Worm (Caenorhabditis elegans) whole organism, early embryonic: ENCODE measurements around the gene F19G12.4.

ENCODE experiments used
- B0310.2 ChIP-seq: sonication (generic microtip); optimal IDR thresholded peaks from 2 replicates; lab custom pipeline; 2016; ENCODE audit warnings: mild to moderate bottlenecking, missing genetic modification characterization, missing compliant biosample characterization
- F13C5.2 ChIP-seq: sonication (generic microtip); optimal IDR thresholded peaks from 2 replicates; lab custom pipeline; 2017; ENCODE audit warnings: mild to moderate bottlenecking, missing genetic modification characterization, inconsistent platforms, missing compliant biosample characterization
- ama-1 ChIP-seq: fragments of 150-350 bp; optimal IDR thresholded peaks from 2 replicates; lab custom pipeline; 2014
- ceh-13 ChIP-seq: fragments of 200-800 bp; sonication (Bioruptor generic); optimal IDR thresholded peaks from 2 replicates; lab custom pipeline; 2018; ENCODE audit warnings: mild to moderate bottlenecking, missing genetic modification characterization, missing compliant biosample characterization
- ets-7 ChIP-seq: sonication (generic microtip); optimal IDR thresholded peaks from 2 replicates; lab custom pipeline; 2016; ENCODE audit warnings: missing genotype, missing genetic modification characterization, missing compliant biosample characterization
- flt-1 ChIP-seq: fragments of 200-800 bp; sonication (Bioruptor generic); IDR thresholded peaks from 2 replicates; pipeline ENCODE4 v1.3.6; 2022; ENCODE audit warnings: missing genetic modification characterization, missing compliant biosample characterization
- hmbx-1 ChIP-seq: sonication (generic microtip); optimal IDR thresholded peaks from 2 replicates; lab custom pipeline; 2016; ENCODE audit warnings: mild to moderate bottlenecking, missing genetic modification characterization, missing compliant biosample characterization
- hnd-1 ChIP-seq: sonication (generic microtip); optimal IDR thresholded peaks from 2 replicates; lab custom pipeline; 2016; ENCODE audit warnings: missing genetic modification characterization, missing compliant biosample characterization
- pes-1 ChIP-seq: fragments of 200-800 bp; sonication (Bioruptor generic); IDR thresholded peaks from 2 replicates; pipeline ENCODE4 v1.3.6; 2022; ENCODE audit warnings: missing genetic modification reagents, missing genetic modification characterization, missing compliant biosample characterization
- scrt-1 ChIP-seq: fragments of 200-800 bp; sonication (Bioruptor generic); IDR thresholded peaks from 2 replicates; pipeline ENCODE4 v1.3.6; 2022; ENCODE audit warnings: missing genetic modification characterization, missing compliant biosample characterization
- sea-1 ChIP-seq: fragments of 200-800 bp; sonication (Bioruptor generic); conservative IDR thresholded peaks from 2 replicates; pipeline ENCODE4 v1.3.6; 2022; ENCODE audit warnings: missing genetic modification characterization, missing compliant biosample characterization
- tbx-11 ChIP-seq: fragments of 200-800 bp; sonication (Bioruptor generic); IDR thresholded peaks from 2 replicates; pipeline ENCODE4 v1.3.6; 2022; ENCODE audit warnings: missing genetic modification characterization, missing compliant biosample characterization
- tbx-37 ChIP-seq: fragments of 200-800 bp; sonication (Bioruptor generic); conservative IDR thresholded peaks from 2 replicates; pipeline ENCODE4 v1.3.6; 2022; ENCODE audit warnings: missing genetic modification reagents, missing genetic modification characterization, missing compliant biosample characterization

- no peak for TF ChIP-seq tbx-11 (GFP tag; lab: Robert Waterston, UW)
- TF ChIP-seq pes-1 (GFP tag; lab: Robert Waterston, UW), result no peak
- TF ChIP-seq ama-1, result no peak
- TF ChIP-seq F13C5.2 (tag; lab: Kevin White, UChicago), result no peak
- no peak for TF ChIP-seq ets-7 (tag; lab: Kevin White, UChicago)
- TF ChIP-seq hmbx-1 (tag; lab: Kevin White, UChicago), result no peak
- no peak for TF ChIP-seq sea-1 (GFP tag; lab: Robert Waterston, UW)
- no peak for TF ChIP-seq scrt-1
- no peak for TF ChIP-seq tbx-37 (GFP tag; lab: Robert Waterston, UW)
- TF ChIP-seq ceh-13 (GFP tag; lab: Kevin White, UChicago), result no peak
- TF ChIP-seq flt-1 (GFP tag; lab: Robert Waterston, UW), result no peak
- TF ChIP-seq B0310.2 (tag; lab: Kevin White, UChicago), result no peak
- TF ChIP-seq hnd-1, result no peak
Measured at ce11 chrX:1451240-1451639, 34.1 kb downstream of the F19G12.4 start.
